Fruit fly (Drosophila melanogaster): ENCODE measurements around the gene Pp2B-14D.

Pp2B-14D gene

DNA sequence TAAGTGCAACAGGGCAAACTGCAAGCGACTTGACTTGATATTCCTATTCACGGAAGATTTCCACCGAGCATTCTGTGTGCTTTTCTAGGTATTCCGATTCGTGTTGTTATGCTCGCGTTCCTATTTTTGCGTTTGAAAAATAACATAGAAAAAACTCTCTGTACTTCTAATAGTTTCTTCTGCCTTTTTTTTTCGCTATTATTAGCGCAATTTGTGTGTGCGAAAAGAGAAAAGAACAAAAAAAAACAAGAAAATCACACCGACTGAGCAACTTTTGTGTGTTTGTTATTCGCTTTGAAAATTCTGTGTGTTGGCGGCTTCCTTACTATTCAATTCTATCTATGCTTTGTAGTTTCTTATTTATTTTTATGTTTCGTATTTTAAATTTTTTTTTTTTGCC lies 23.9 kb upstream of the Pp2B-14D start:
- no peak for TF ChIP-seq lbe (GFP tag; optimal IDR thresholded peaks at IDR 0.05)
- TF ChIP-seq vvl (GFP tag; IDR thresholded peaks at IDR 0.05): no peak
- TF ChIP-seq CG4328 (GFP tag; optimal IDR thresholded peaks at IDR 0.05): no peak
- no peak for TF ChIP-seq chm (GFP tag; IDR thresholded peaks at IDR 0.05)
- no peak for TF ChIP-seq hth (optimal IDR thresholded peaks at IDR 0.05)
- TF ChIP-seq CG6254 (GFP tag; optimal IDR thresholded peaks at IDR 0.05): no peak
- TF ChIP-seq ssp (GFP tag; IDR thresholded peaks at IDR 0.05): no peak
- no peak for TF ChIP-seq Xbp1 (GFP tag; optimal IDR thresholded peaks at IDR 0.05)
- no peak for TF ChIP-seq ftz-f1 (GFP tag; optimal IDR thresholded peaks at IDR 0.05)

DNA sequence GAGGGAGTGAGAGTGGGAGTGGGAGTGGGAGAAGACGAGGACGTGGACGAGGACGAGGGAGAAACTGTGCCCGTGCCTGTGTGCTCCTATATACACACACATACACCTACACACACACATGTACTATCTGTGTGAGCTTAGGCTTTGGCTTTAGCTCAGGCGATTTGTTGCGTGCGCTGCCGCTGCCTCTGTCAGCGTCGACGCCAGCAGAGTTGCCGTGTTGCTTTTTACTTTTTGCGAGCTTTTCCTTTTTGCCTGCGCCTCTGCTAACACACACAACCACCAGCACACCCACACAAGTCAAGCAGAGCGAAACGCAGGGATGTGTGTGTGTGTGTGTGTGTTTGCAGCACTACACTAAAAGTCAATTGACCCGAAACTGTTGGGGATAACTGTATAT lies 22.3 kb upstream of the Pp2B-14D start:
- 0 out of 4 replicates have a peak, but pooled peaks have one; percentile 13 for TF ChIP-seq chinmo (GFP tag; IDR thresholded peaks at IDR 0.05; ENCODE audit: partially characterized antibody)
- TF ChIP-seq ems (GFP tag; optimal IDR thresholded peaks at IDR 0.05): no peak
- peak; percentile 19 for TF ChIP-seq cg (GFP tag; optimal IDR thresholded peaks at IDR 0.05)
- peak; percentile 17 for TF ChIP-seq scrt (GFP tag; optimal IDR thresholded peaks at IDR 0.05)
- TF ChIP-seq CG5180 (GFP tag; optimal IDR thresholded peaks at IDR 0.05): no peak
- no peak for TF ChIP-seq nau (GFP tag; optimal IDR thresholded peaks at IDR 0.05)
- TF ChIP-seq CG10979 (tag; optimal IDR thresholded peaks at IDR 0.05): no peak
- TF ChIP-seq insv (GFP tag; optimal IDR thresholded peaks at IDR 0.05): no peak
- no peak for TF ChIP-seq CG10654 (GFP tag; optimal IDR thresholded peaks at IDR 0.05)
- peak; percentile 41 for TF ChIP-seq Med (GFP tag)
- TF ChIP-seq h (optimal IDR thresholded peaks at IDR 0.05): no peak
- no peak for TF ChIP-seq Opbp (GFP tag; IDR thresholded peaks at IDR 0.05; ENCODE audit: partially characterized antibody)
- no peak for TF ChIP-seq Hmr (GFP tag; optimal IDR thresholded peaks at IDR 0.05)
- no peak for TF ChIP-seq ewg (GFP tag; optimal IDR thresholded peaks at IDR 0.05)
- no peak for TF ChIP-seq CG7987 (GFP tag; optimal IDR thresholded peaks at IDR 0.05)
- no peak for TF ChIP-seq sug (tag; optimal IDR thresholded peaks at IDR 0.05)
- TF ChIP-seq esg (GFP tag; conservative IDR thresholded peaks at IDR 0.05): no peak
- TF ChIP-seq CG7745 (tag; optimal IDR thresholded peaks at IDR 0.05): no peak
- TF ChIP-seq CG32532 (GFP tag; IDR thresholded peaks at IDR 0.05): no peak
- TF ChIP-seq Rfx (GFP tag; IDR thresholded peaks at IDR 0.05): no peak
- TF ChIP-seq crc (GFP tag; optimal IDR thresholded peaks at IDR 0.05): no peak
- no peak for TF ChIP-seq slou (GFP tag; optimal IDR thresholded peaks at IDR 0.05)
- TF ChIP-seq CG8478 (optimal IDR thresholded peaks at IDR 0.05): no peak
- TF ChIP-seq Adf1 (GFP tag; IDR thresholded peaks at IDR 0.05): peak; percentile 93
- no peak for TF ChIP-seq Dip3 (GFP tag; optimal IDR thresholded peaks at IDR 0.05)
- no peak for TF ChIP-seq hb (GFP tag; IDR thresholded peaks at IDR 0.05; ENCODE audit: partially characterized antibody)
- no peak for TF ChIP-seq crp (GFP tag; optimal IDR thresholded peaks at IDR 0.05)
- no peak for TF ChIP-seq Chrac-16 (GFP tag; optimal IDR thresholded peaks at IDR 0.05)
- no peak for TF ChIP-seq fd3F (GFP tag; optimal IDR thresholded peaks at IDR 0.05)
- no peak for TF ChIP-seq cad (GFP tag; optimal IDR thresholded peaks at IDR 0.05)
- no peak for TF ChIP-seq ssp (GFP tag; IDR thresholded peaks at IDR 0.05)
- no peak for TF ChIP-seq CG8944 (GFP tag; optimal IDR thresholded peaks at IDR 0.05)
- TF ChIP-seq CG16815 (GFP tag; optimal IDR thresholded peaks at IDR 0.05): no peak
- no peak for TF ChIP-seq CG9932 (GFP tag; IDR thresholded peaks at IDR 0.05)
- no peak for TF ChIP-seq CG10209 (GFP tag; optimal IDR thresholded peaks at IDR 0.05)
- TF ChIP-seq CG11696 (GFP tag; IDR thresholded peaks at IDR 0.05): no peak
- TF ChIP-seq sob (GFP tag; IDR thresholded peaks at IDR 0.05): no peak
- no peak for TF ChIP-seq Dll (GFP tag; IDR thresholded peaks at IDR 0.05; ENCODE audit: partially characterized antibody)

Measured in whole organism, embryonic.